Fruit fly (Drosophila melanogaster) whole organism, wandering third instar larva: ENCODE data around the gene CG4440.
A peak's percentile ranks its signal among the peaks of the same experiment; 100 is the strongest.

Source experiments
- Abd-B ChIP-seq: fragments of >200 bp; optimal IDR thresholded peaks from 2 replicates; lab custom pipeline; 2017; ENCODE audit warnings: missing biosample characterization, missing genetic modification characterization
- CG32264 ChIP-seq: fragments of 200-800 bp; sonication (Bioruptor generic); optimal IDR thresholded peaks from 2 replicates; lab custom pipeline; 2016; ENCODE audit warnings: missing biosample characterization, missing genetic modification characterization
- CG9705 ChIP-seq: fragments of 200-800 bp; sonication (Bioruptor generic); optimal IDR thresholded peaks from 2 replicates; lab custom pipeline; 2018; ENCODE audit warnings: missing biosample characterization, mild to moderate bottlenecking, missing genetic modification characterization
- CrebA ChIP-seq: fragments of 200-800 bp; sonication (Bioruptor generic); optimal IDR thresholded peaks from 2 replicates; lab custom pipeline; 2016; ENCODE audit warnings: missing biosample characterization, mild to moderate bottlenecking, missing genetic modification characterization, borderline replicate concordance
- Dfd ChIP-seq: fragments of >200 bp; optimal IDR thresholded peaks from 2 replicates; lab custom pipeline; 2017; ENCODE audit warnings: missing biosample characterization, missing genetic modification characterization
- Dif ChIP-seq: fragments of 200-275, 200-300 bp; sonication (Bioruptor generic); optimal IDR thresholded peaks from 2 replicates; lab custom pipeline; 2018; ENCODE audit warnings: missing biosample characterization, missing genetic modification characterization; ENCODE audit not compliant: partially characterized antibody
- GATAd ChIP-seq: sonication (Bioruptor generic); optimal IDR thresholded peaks from 2 replicates; lab custom pipeline; 2016; ENCODE audit warnings: missing biosample characterization, missing genetic modification characterization
- HLH106 ChIP-seq: fragments of 200-800 bp; optimal IDR thresholded peaks from 3 replicates; lab custom pipeline; 2019; ENCODE audit warnings: missing biosample characterization, mild to moderate bottlenecking, missing genetic modification characterization, moderate library complexity
- Hnf4 ChIP-seq: fragments of 200-800 bp; sonication (Bioruptor generic); optimal IDR thresholded peaks from 2 replicates; lab custom pipeline; 2016; ENCODE audit warnings: missing biosample characterization, mild to moderate bottlenecking, missing genetic modification characterization
- Hr78 ChIP-seq: fragments of >200 bp; optimal IDR thresholded peaks from 2 replicates; lab custom pipeline; 2017; ENCODE audit warnings: missing biosample characterization, missing genetic modification characterization
- Hr83 ChIP-seq: fragments of 200-300 bp; sonication (Bioruptor generic); optimal IDR thresholded peaks from 2 replicates; lab custom pipeline; 2016; ENCODE audit warnings: missing biosample characterization, mild to moderate bottlenecking, missing genetic modification characterization, moderate library complexity; ENCODE audit not compliant: poor library complexity, severe bottlenecking
- Jra ChIP-seq: sonication (Bioruptor generic); optimal IDR thresholded peaks from 2 replicates; lab custom pipeline; 2016; ENCODE audit warnings: missing biosample characterization, missing genetic modification characterization
- Mio ChIP-seq: sonication (Bioruptor generic); optimal IDR thresholded peaks from 2 replicates; lab custom pipeline; 2016; ENCODE audit warnings: missing biosample characterization, missing genetic modification characterization
- Myc ChIP-seq: fragments of >200 bp; optimal IDR thresholded peaks from 2 replicates; lab custom pipeline; 2017
- N ChIP-seq: fragments of >200 bp; optimal IDR thresholded peaks from 2 replicates; lab custom pipeline; 2018; ENCODE audit warnings: missing biosample characterization, missing external identifiers, missing genetic modification characterization
- OdsH ChIP-seq: fragments of 200-800 bp; sonication (Bioruptor generic); optimal IDR thresholded peaks from 2 replicates; lab custom pipeline; 2016; ENCODE audit warnings: missing biosample characterization, mild to moderate bottlenecking, missing genetic modification characterization
- Rel ChIP-seq, 2 experiments: fragments of 200-800 bp; sonication (Bioruptor generic) in 1 of 2; optimal IDR thresholded peaks; 2 replicates in 1 of 2; 3 replicates in 1 of 2; lab custom pipeline; 2016 to 2019; ENCODE audit warnings: mild to moderate bottlenecking in 2 of 2, missing biosample characterization in 2 of 2, missing genetic modification characterization in 2 of 2, moderate library complexity in 1 of 2
- Sp1 ChIP-seq: fragments of 200-800 bp; sonication (Bioruptor generic); optimal IDR thresholded peaks from 3 replicates; lab custom pipeline; 2019; ENCODE audit warnings: missing biosample characterization, mild to moderate bottlenecking, missing genetic modification characterization, moderate library complexity
- Vsx2 ChIP-seq: fragments of 200-300, 225-300 bp; sonication (Bioruptor generic); optimal IDR thresholded peaks from 2 replicates; lab custom pipeline; 2018; ENCODE audit warnings: missing biosample characterization, missing genetic modification characterization; ENCODE audit not compliant: partially characterized antibody
- br ChIP-seq: fragments of 200-800 bp; sonication (Bioruptor generic); optimal IDR thresholded peaks from 2 replicates; lab custom pipeline; 2016; ENCODE audit warnings: missing biosample characterization, missing genetic modification characterization
- brk ChIP-seq: fragments of 200-800 bp; sonication (Bioruptor generic); optimal IDR thresholded peaks from 2 replicates; lab custom pipeline; 2016; ENCODE audit warnings: missing biosample characterization, mild to moderate bottlenecking, missing genetic modification characterization
- dl ChIP-seq, 2 experiments: fragments of 175-275, 200-275 bp in 1 of 2; fragments of 200-275 bp in 1 of 2; sonication (Bioruptor generic); optimal IDR thresholded peaks; lab custom pipeline; 2018; ENCODE audit warnings: mild to moderate bottlenecking in 2 of 2, missing biosample characterization in 2 of 2, missing genetic modification characterization in 2 of 2, moderate library complexity in 2 of 2; ENCODE audit not compliant: partially characterized antibody in 2 of 2, insufficient read depth in 1 of 2
- dmrt93B ChIP-seq: fragments of 200-800 bp; sonication (Bioruptor generic); optimal IDR thresholded peaks from 2 replicates; lab custom pipeline; 2018; ENCODE audit warnings: missing biosample characterization, mild to moderate bottlenecking, missing genetic modification characterization
- dsf ChIP-seq: sonication (Bioruptor generic); optimal IDR thresholded peaks from 2 replicates; lab custom pipeline; 2016; ENCODE audit warnings: missing biosample characterization, missing genetic modification characterization, borderline replicate concordance
- ey ChIP-seq: fragments of 200-800 bp; sonication (Bioruptor generic); optimal IDR thresholded peaks from 2 replicates; lab custom pipeline; 2016; ENCODE audit warnings: missing biosample characterization, missing genetic modification characterization
- foxo ChIP-seq, 2 experiments: fragments of 200-800 bp; sonication (Bioruptor generic); optimal IDR thresholded peaks; 2 replicates in 1 of 2; 3 replicates in 1 of 2; lab custom pipeline; 2016 to 2017; ENCODE audit warnings: missing biosample characterization in 2 of 2, missing genetic modification characterization in 2 of 2
- fru ChIP-seq: fragments of 200-800 bp; sonication (Bioruptor generic); optimal IDR thresholded peaks from 3 replicates; lab custom pipeline; 2016; ENCODE audit warnings: missing biosample characterization, mild to moderate bottlenecking, missing genetic modification characterization
- h ChIP-seq: fragments of 200-800 bp; sonication (Bioruptor generic); optimal IDR thresholded peaks from 3 replicates; lab custom pipeline; 2016; ENCODE audit warnings: missing biosample characterization, mild to moderate bottlenecking, missing genetic modification characterization
- jim ChIP-seq: fragments of 175-275, 200-325 bp; sonication (Bioruptor generic); optimal IDR thresholded peaks from 2 replicates; lab custom pipeline; 2016; ENCODE audit warnings: missing biosample characterization, mild to moderate bottlenecking, missing genetic modification characterization
- lola ChIP-seq: fragments of >200 bp; optimal IDR thresholded peaks from 2 replicates; lab custom pipeline; 2017; ENCODE audit warnings: missing biosample characterization, missing genetic modification characterization
- pan ChIP-seq: fragments of >200 bp; optimal IDR thresholded peaks from 2 replicates; lab custom pipeline; 2017
- psq ChIP-seq: fragments of 200-800 bp; sonication (Bioruptor generic); optimal IDR thresholded peaks from 3 replicates; lab custom pipeline; 2017; ENCODE audit warnings: missing biosample characterization, mild to moderate bottlenecking, missing genetic modification characterization, moderate library complexity
- rgr ChIP-seq: fragments of 200-800 bp; sonication (Bioruptor generic); optimal IDR thresholded peaks from 3 replicates; lab custom pipeline; 2016; ENCODE audit warnings: missing biosample characterization, mild to moderate bottlenecking, missing genetic modification characterization
- sage ChIP-seq: fragments of 200-800 bp; sonication (Bioruptor generic); optimal IDR thresholded peaks from 2 replicates; lab custom pipeline; 2016; ENCODE audit warnings: missing biosample characterization, mild to moderate bottlenecking, missing genetic modification characterization
- sv ChIP-seq: fragments of 200-800 bp; sonication (Bioruptor generic); optimal IDR thresholded peaks from 3 replicates; lab custom pipeline; 2016; ENCODE audit warnings: missing biosample characterization, missing genetic modification characterization
- tai ChIP-seq: sonication (Bioruptor generic); optimal IDR thresholded peaks from 2 replicates; lab custom pipeline; 2016; ENCODE audit warnings: missing biosample characterization, missing genetic modification characterization
- usp ChIP-seq: fragments of >200 bp; optimal IDR thresholded peaks from 2 replicates; lab custom pipeline; 2017; ENCODE audit warnings: missing biosample characterization, missing genetic modification characterization
- woc ChIP-seq: sonication (Bioruptor generic); optimal IDR thresholded peaks from 2 replicates; lab custom pipeline; 2016; ENCODE audit warnings: missing biosample characterization, mild to moderate bottlenecking, missing genetic modification characterization

The CG4440 gene

dm6 chr2L:16350742-16351568 lies 21.2 kb downstream of the CG4440 start:
- TF ChIP-seq dmrt93B (GFP tag; lab: Kevin White, UChicago) (peak; percentile 98), HLH106 (tag; lab: Kevin White, UChicago) (peak; percentile 99), CG9705 (GFP tag; lab: Kevin White, UChicago) (peak; percentile 98), foxo (GFP tag; optimal IDR thresholded peaks at IDR 0.05; lab: Kevin White, UChicago) (peak; percentile 93 to 99), Hnf4 (peak; percentile 98), OdsH (GFP tag; lab: Kevin White, UChicago) (peak; percentile 99), Jra (GFP tag; lab: Kevin White, UChicago) (peak; percentile 98), br (GFP tag; lab: Kevin White, UChicago) (peak; percentile 99), CrebA (GFP tag; lab: Kevin White, UChicago) (peak; percentile 96), h (GFP tag; lab: Kevin White, UChicago) (peak; percentile 99), woc (GFP tag; lab: Kevin White, UChicago) (peak; percentile 99), Rel (GFP tag; optimal IDR thresholded peaks at IDR 0.05; lab: Kevin White, UChicago) (peak; percentile 95), Rel (tag; optimal IDR thresholded peaks at IDR 0.05; lab: Kevin White, UChicago) (peak; percentile 93), sv (GFP tag; lab: Kevin White, UChicago) (peak; percentile 99), tai (GFP tag; lab: Kevin White, UChicago) (peak; percentile 96), fru (GFP tag; lab: Kevin White, UChicago) (peak; percentile 99), pan (lab: Kevin White, UChicago) (no peak), Mio (GFP tag; lab: Kevin White, UChicago) (peak; percentile 89), dsf (GFP tag; lab: Kevin White, UChicago) (peak; percentile 90), lola (GFP tag; lab: Kevin White, UChicago) (no peak), Myc (lab: Kevin White, UChicago) (no peak), N (GFP tag; lab: Kevin White, UChicago) (no peak), GATAd (GFP tag; lab: Kevin White, UChicago) (peak; percentile 92), Sp1 (GFP tag; lab: Kevin White, UChicago) (peak; percentile 100), Dif (no peak), brk (GFP tag; lab: Kevin White, UChicago) (peak; percentile 98), Hr83 (GFP tag; lab: Kevin White, UChicago) (peak; percentile 47), Dfd (GFP tag; lab: Kevin White, UChicago) (peak; percentile 91), dl (GFP tag; optimal IDR thresholded peaks at IDR 0.05; lab: Kevin White, UChicago; ENCODE audit: insufficient read depth in 1 of 2, partially characterized antibody in 2 of 2) (no peak), Abd-B (GFP tag; lab: Kevin White, UChicago) (no peak), usp (no peak), psq (GFP tag; lab: Kevin White, UChicago) (peak; percentile 100), jim (GFP tag; lab: Kevin White, UChicago) (peak; percentile 44), ey (GFP tag; lab: Kevin White, UChicago) (peak; percentile 99), Vsx2 (GFP tag; lab: Kevin White, UChicago) (no peak), Hr78 (GFP tag; lab: Kevin White, UChicago) (no peak), CG32264 (GFP tag; lab: Kevin White, UChicago) (peak; percentile 95), sage (GFP tag; lab: Kevin White, UChicago) (peak; percentile 98), rgr (peak; percentile 99)
